Worm (Caenorhabditis elegans) whole organism, midembryonic: ENCODE measurements around the gene sra-34.

ENCODE experiments used
- T22C8.4 ChIP-seq: fragments of 200-800 bp; sonication (Bioruptor generic); IDR thresholded peaks from 2 replicates; pipeline ENCODE4 v1.3.6; 2022; ENCODE audit warnings: missing genetic modification characterization, missing compliant biosample characterization
- flt-1 ChIP-seq: fragments of 200-800 bp; sonication (Bioruptor generic); IDR thresholded peaks from 2 replicates; pipeline ENCODE4 v1.3.6; 2022; ENCODE audit warnings: missing genetic modification characterization, missing compliant biosample characterization
- klf-2 ChIP-seq: fragments of 200-800 bp; sonication (Bioruptor generic); conservative IDR thresholded peaks from 2 replicates; pipeline ENCODE4 v1.3.6; 2022; ENCODE audit warnings: missing genetic modification reagents, missing genetic modification characterization, missing compliant biosample characterization
- med-1 ChIP-seq: sonication (generic microtip); optimal IDR thresholded peaks from 2 replicates; lab custom pipeline; 2017; ENCODE audit warnings: missing genetic modification characterization, mild to moderate bottlenecking, missing compliant biosample characterization, antibody characterized with exemption, missing genetic modification reagents; ENCODE audit not compliant: insufficient read depth
- ref-1 ChIP-seq: fragments of 200-800 bp; sonication (Bioruptor generic); conservative IDR thresholded peaks from 2 replicates; pipeline ENCODE4 v1.3.6; 2022; ENCODE audit warnings: missing genetic modification reagents, missing genetic modification characterization, missing compliant biosample characterization
- tab-1 ChIP-seq: fragments of 200-800 bp; sonication (Bioruptor generic); IDR thresholded peaks from 2 replicates; pipeline ENCODE4 v1.3.6; 2022; ENCODE audit warnings: missing genetic modification characterization, missing compliant biosample characterization
- ztf-29 ChIP-seq: fragments of 200-800 bp; sonication (Bioruptor generic); IDR thresholded peaks from 2 replicates; pipeline ENCODE4 v1.3.6; 2022; ENCODE audit warnings: missing genetic modification reagents, missing genetic modification characterization, missing compliant biosample characterization

DNA sequence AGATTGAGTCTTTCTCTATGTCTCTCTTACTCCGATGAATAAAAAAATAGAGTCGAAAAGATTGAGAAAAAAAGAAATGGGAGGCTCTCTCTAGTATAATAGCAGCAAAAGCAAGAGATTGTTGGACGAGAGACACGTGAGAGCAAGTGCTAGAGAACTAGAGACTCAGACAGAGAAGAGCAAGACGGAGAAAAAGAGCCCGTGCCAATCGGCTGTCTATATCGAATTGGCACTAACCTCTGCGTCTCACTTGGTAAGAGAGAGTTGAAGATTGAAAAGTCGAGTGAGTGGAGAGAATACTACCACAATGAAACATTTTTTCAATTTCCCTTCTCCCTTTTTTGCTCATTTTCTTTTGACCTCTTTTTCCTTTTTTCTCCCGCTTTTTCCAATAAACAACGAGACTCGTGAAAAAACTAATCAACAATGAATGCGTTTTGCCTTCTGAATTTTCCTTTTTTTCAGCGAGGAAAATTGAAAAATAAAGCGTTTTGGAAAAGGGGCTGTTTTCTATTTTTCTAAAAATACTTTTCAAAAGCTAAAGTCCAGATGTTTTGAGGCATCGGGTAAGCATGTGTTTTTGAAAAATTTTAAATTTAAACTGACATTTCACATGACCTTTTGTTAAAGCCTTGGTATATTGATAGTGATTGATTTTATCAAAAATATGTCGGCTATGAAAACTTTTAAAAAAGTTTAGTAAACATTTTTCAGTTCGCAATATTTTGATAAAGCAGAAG, 36.7 kb downstream of the sra-34 start:
- TF ChIP-seq ztf-29 (GFP tag; lab: Robert Waterston, UW) (no peak), flt-1 (no peak), med-1 (GFP tag; lab: Kevin White, UChicago) (no peak), tab-1 (GFP tag; lab: Robert Waterston, UW) (no peak), ref-1 (GFP tag; lab: Robert Waterston, UW) (no peak), T22C8.4 (GFP tag; lab: Robert Waterston, UW) (no peak), klf-2 (GFP tag; lab: Robert Waterston, UW) (no peak)
